Fruit fly (Drosophila melanogaster) Kc167 (cell line): ENCODE results near the gene CG34148.

Experiments used
- Myc ChIP-seq: fragments of >200 bp; optimal IDR thresholded peaks from 2 replicates; lab custom pipeline; 2017; ENCODE audit warnings: missing external identifiers
- Sin3A ChIP-seq: fragments of >200 bp; optimal IDR thresholded peaks from 2 replicates; lab custom pipeline; 2018; ENCODE audit warnings: missing external identifiers
- h ChIP-seq: fragments of >200 bp; optimal IDR thresholded peaks from 3 replicates; lab custom pipeline; 2018; ENCODE audit warnings: missing external identifiers
- psq ChIP-seq: fragments of >200 bp; optimal IDR thresholded peaks from 2 replicates; lab custom pipeline; 2017; ENCODE audit warnings: missing external identifiers

DNA sequence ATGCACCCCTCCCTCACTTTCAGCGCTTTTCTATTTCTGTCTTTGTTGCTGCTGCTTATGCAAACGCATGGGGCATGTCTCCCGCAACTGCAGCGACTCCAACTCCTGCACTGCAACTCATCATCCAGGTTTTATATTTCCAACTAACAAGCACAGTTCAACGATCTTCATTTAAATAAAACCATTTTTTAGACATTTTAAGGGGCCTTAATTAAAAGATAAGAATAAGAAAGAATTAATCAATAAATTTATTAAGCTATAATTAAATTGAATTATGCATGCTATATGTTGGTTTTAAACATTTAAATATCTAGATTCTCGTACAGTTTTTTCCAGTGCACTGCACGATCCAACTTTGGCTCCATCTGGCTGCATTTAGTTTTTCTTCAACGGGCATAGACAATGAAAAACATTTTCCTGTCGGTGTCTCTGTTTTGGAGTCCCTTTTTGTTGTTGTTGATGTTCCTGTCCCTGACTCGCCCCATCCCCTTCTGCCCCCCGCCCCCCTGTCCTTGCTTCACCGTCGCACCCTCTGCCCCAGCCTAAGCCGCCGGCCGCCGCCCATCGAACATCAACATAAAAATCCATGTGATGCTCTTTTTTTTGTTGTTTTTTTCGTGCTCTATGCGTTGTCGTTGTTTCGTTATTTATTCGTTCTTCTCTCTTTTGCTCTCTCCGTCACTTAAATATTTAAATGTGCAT, 49.5 kb downstream of the CG34148 start:
- TF ChIP-seq Myc (lab: Kevin White, UChicago) (no peak), psq (lab: Kevin White, UChicago) (no peak), Sin3A (no peak), h (no peak)
